Fruit fly (Drosophila melanogaster): ENCODE measurements around the gene Tgs1.
A peak's percentile ranks its signal among the peaks of the same experiment; 100 is the strongest.

The Tgs1 gene

dm6 chr3R:18243718-18244170 is 11.6 kb upstream of the Tgs1 start (continued):
- TF ChIP-seq CG30403 (GFP tag; optimal IDR thresholded peaks at IDR 0.05) (no peak), CG4707 (GFP tag; optimal IDR thresholded peaks at IDR 0.05) (no peak), Pdp1 (GFP tag; optimal IDR thresholded peaks at IDR 0.05) (peak in 1 of 2 experiments; percentile 15), CG10979 (tag; optimal IDR thresholded peaks at IDR 0.05) (no peak), CG17186 (GFP tag; optimal IDR thresholded peaks at IDR 0.05) (no peak), CG34224 (GFP tag; IDR thresholded peaks at IDR 0.05; ENCODE audit: partially characterized antibody) (no peak), wek (GFP tag; optimal IDR thresholded peaks at IDR 0.05) (no peak), CG15073 (GFP tag; optimal IDR thresholded peaks at IDR 0.05) (no peak), Doc2 (GFP tag; IDR thresholded peaks at IDR 0.05) (no peak), CG1832 (GFP tag; optimal IDR thresholded peaks at IDR 0.05) (no peak), CG15696 (tag; optimal IDR thresholded peaks at IDR 0.05) (no peak), Mes4 (GFP tag; optimal IDR thresholded peaks at IDR 0.05) (no peak), Awh (GFP tag; IDR thresholded peaks at IDR 0.05) (no peak), ems (GFP tag; optimal IDR thresholded peaks at IDR 0.05) (peak; percentile 39), Usf (GFP tag; optimal IDR thresholded peaks at IDR 0.05) (no peak), CG42726 (GFP tag; IDR thresholded peaks at IDR 0.05; ENCODE audit: partially characterized antibody) (no peak), fru (optimal IDR thresholded peaks at IDR 0.05) (no peak), CG6791 (GFP tag; IDR thresholded peaks at IDR 0.05; ENCODE audit: partially characterized antibody) (no peak), CG4328 (GFP tag; optimal IDR thresholded peaks at IDR 0.05) (no peak), fd3F (GFP tag; optimal IDR thresholded peaks at IDR 0.05) (no peak), tna (GFP tag; IDR thresholded peaks at IDR 0.05; ENCODE audit: partially characterized antibody) (no peak), CG1024 (GFP tag; IDR thresholded peaks at IDR 0.05) (no peak), Aef1 (GFP tag; IDR thresholded peaks at IDR 0.05) (no peak), CG14014 (GFP tag; IDR thresholded peaks at IDR 0.05) (0 out of 2 replicates have a peak, but pooled peaks have one; percentile 25), Dfd (GFP tag; optimal IDR thresholded peaks at IDR 0.05) (no peak), Kr (GFP tag; optimal IDR thresholded peaks at IDR 0.05) (no peak), nom (GFP tag; optimal IDR thresholded peaks at IDR 0.05) (no peak), Fer2 (tag; optimal IDR thresholded peaks at IDR 0.05) (no peak), CG10431 (GFP tag; optimal IDR thresholded peaks at IDR 0.05) (no peak), bigmax (GFP tag; optimal IDR thresholded peaks at IDR 0.05) (no peak), PHDP (tag; optimal IDR thresholded peaks at IDR 0.05) (no peak), Eip74EF (GFP tag; optimal IDR thresholded peaks at IDR 0.05) (no peak), CG43689 (GFP tag; IDR thresholded peaks at IDR 0.05) (no peak), dm (GFP tag; optimal IDR thresholded peaks at IDR 0.05) (no peak), jigr1 (GFP tag; IDR thresholded peaks at IDR 0.05) (no peak), vvl (GFP tag; IDR thresholded peaks at IDR 0.05) (peak; percentile 71), exex (tag; optimal IDR thresholded peaks at IDR 0.05) (no peak), fd96Cb (tag; optimal IDR thresholded peaks at IDR 0.05) (no peak), Dll (GFP tag; IDR thresholded peaks at IDR 0.05; ENCODE audit: partially characterized antibody) (no peak), CG18764 (GFP tag; optimal IDR thresholded peaks at IDR 0.05) (no peak), NC2α (GFP tag; optimal IDR thresholded peaks at IDR 0.05) (no peak), CG11093 (GFP tag; IDR thresholded peaks at IDR 0.05) (no peak), slbo (GFP tag; IDR thresholded peaks at IDR 0.05) (peak; percentile 33), Hmx (GFP tag; optimal IDR thresholded peaks at IDR 0.05) (no peak), CG17568 (GFP tag; optimal IDR thresholded peaks at IDR 0.05) (no peak), pnt (GFP tag; optimal IDR thresholded peaks at IDR 0.05) (no peak), CG17829 (tag; optimal IDR thresholded peaks at IDR 0.05) (no peak), HmgZ (tag; optimal IDR thresholded peaks at IDR 0.05) (no peak), CG3163 (GFP tag; optimal IDR thresholded peaks at IDR 0.05) (no peak), CG1603 (tag; optimal IDR thresholded peaks at IDR 0.05) (no peak), dmrt99B (tag; optimal IDR thresholded peaks at IDR 0.05) (no peak)
